Worm (Caenorhabditis elegans): Measurements from ENCODE around the gene F28H6.4.

F28H6.4 gene

DNA sequence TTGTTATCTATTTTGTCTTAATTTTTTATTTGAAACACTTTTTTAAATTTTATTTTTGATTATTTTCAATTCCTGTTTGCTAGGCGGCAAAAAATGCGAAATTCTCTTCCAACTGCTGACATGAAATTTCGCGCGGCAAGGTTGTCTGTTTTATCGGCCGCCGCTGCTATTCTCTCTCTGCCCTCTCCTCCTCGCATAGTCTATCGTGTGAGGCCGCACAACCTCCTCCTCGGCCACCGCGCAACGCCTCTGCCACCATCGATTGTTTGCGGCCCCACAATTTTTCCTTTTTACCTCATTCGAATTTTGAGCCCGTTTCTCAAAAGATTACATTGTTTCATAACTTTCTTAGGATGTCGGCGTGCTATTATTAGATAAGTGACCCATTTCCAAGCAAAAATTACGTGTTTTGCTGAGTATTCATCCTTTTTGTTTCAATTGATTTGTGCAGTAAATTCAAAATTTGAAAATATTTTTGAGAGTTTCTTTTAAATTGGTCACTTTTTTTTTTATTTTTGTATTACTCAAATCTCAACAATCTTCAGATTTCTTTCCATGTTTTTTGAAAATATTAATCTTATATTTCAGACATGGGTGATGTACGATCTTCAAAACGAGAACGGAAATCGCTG lies at the start of gene F28H6.4:
TSS of gene F28H6.4 (plus strand) at position 582 of the 632 bp plus-strand sequence.
- no peak for TF ChIP-seq unc-62 (GFP tag; optimal IDR thresholded peaks at IDR 0.05)

DNA sequence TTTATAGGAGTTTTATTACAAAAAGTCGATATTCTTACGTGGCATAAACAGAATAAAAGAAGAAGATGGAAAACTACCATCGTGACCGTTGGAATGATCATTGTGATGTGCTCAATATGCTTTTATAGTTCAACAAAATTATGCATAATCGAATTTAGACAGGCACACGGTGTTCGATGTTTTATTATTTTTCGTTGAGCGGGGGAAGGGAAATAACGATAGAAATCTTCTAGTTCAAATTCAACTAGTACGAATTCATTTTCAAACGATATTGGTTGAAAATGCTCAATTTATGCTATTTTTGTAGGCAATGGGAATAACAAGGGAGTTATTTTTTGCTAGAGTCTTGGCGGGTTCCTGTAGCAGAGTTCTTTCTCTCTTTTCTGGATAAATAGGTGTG lies 49.1 kb upstream of the F28H6.4 start, which contains the start of gene C33G3.5:
TSS of gene C33G3.5 (minus strand) at position 101 of the 400 bp plus-strand sequence.
- no peak for TF ChIP-seq unc-62 (GFP tag; optimal IDR thresholded peaks at IDR 0.05)

DNA sequence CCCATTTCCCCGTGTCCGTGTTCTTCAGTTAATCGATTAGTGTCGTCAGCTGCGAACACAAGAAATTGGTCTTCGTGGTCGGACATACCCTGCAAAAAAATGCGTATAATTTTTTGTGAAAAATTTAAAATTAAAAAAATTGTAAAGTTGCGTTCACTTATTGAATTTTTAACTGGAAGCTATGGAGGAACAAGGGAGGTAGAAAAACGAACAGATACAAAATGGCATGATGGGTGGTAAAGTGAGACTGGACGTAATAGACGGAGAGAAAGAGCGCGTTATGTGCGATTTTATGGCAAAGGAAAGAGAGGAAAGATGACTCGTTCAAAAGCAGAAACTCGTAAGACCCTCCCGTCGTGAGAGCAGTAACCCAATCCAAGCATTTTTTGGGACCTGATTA lies 43.4 kb upstream of the F28H6.4 start, which contains the start of gene C33G3.6:
TSS of gene C33G3.6 (minus strand) at position 101 of the 400 bp plus-strand sequence.
- no peak for TF ChIP-seq unc-62 (GFP tag; optimal IDR thresholded peaks at IDR 0.05)

DNA sequence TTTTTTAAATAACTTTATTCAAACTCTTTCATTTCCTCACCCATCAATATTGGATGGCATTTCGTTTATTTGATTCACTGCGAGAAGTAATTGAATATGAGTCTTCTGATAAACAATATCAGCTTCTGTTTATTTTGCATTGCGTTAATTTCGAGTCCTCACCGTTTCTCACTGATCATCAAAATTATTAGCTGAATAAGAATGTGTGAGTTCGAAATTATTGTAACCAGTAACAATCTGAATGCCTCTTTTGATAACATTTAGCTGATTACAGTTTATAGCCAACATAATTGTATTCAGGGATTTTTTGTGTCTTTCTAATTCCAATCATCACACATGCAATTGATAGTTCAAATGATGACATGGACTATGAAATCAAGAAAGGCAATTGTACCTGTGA lies 42.5 kb upstream of the F28H6.4 start, which contains the start of gene F16B12.1:
TSS of gene F16B12.1 (plus strand) at position 301 of the 400 bp plus-strand sequence.
- no peak for TF ChIP-seq unc-62 (GFP tag; optimal IDR thresholded peaks at IDR 0.05)

DNA sequence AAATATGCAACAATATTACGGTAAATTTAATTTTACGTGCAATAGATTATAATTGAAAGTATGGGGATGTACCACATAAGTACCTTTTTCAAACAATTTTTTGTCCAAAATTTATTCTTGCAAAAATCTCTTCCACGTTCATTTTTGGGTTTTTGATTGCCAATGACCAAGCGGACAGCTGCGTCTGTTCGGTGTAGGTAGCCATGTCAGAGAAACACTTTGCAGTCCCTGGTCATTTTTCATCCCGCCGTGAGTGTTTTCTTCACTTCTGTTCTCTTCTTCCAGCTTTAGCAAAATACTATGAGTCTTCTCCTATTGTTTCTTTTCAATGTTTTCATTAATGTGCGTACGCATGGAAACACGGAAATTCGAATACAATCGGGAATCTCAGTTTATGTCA lies 37.6 kb upstream of the F28H6.4 start, which contains the start of gene dsl-4:
TSS of gene dsl-4 (plus strand) at position 301 of the 400 bp plus-strand sequence.
- no peak for TF ChIP-seq unc-62 (GFP tag; optimal IDR thresholded peaks at IDR 0.05)

DNA sequence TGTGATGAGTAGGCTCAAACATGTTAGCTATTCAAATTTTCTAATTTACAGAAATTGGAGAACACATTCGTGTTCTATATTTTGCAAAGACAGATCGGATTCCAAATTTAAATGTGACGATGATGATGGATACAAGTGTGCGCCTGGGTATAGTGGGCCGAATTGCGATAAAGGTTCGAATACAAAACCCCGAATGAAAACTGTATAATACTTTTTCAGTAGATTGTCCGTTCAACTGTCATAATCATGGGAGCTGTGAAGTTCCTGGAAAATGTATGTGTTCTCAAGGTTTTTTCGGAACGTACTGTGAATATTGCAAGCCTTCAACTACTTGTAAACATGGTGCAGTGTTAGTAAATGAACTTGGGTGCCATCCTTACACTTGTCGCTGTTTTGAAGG lies 36.7 kb upstream of the F28H6.4 start:
- no peak for TF ChIP-seq unc-62 (GFP tag; optimal IDR thresholded peaks at IDR 0.05)

DNA sequence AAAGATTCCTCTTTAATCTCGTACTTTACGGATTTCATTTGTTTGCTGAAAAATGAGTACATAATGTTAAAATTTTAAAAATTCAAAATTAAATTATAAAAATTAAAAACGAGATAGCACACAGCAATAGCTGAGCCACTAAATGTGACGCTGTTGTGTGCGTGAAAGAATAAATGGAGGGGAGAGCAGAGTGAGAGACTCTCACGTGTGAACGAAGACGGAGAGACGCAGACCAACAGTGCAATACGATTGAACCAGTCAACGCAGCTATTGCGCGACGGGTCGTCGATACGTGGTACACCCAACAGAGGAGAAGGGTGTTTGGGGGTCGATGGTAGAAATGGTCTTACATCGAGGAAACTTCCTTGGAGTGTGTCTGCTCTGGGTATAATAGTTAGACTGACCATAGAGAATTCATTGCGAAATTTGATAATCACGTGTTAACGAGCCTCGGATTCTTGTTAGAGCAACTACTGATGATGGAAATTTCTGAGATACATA lies 29.0 kb upstream of the F28H6.4 start, which contains the start of gene F16B12.4:
TSS of gene F16B12.4 (minus strand) at position 51 of the 501 bp plus-strand sequence.
- TF ChIP-seq unc-62 (GFP tag; optimal IDR thresholded peaks at IDR 0.05): no peak

DNA sequence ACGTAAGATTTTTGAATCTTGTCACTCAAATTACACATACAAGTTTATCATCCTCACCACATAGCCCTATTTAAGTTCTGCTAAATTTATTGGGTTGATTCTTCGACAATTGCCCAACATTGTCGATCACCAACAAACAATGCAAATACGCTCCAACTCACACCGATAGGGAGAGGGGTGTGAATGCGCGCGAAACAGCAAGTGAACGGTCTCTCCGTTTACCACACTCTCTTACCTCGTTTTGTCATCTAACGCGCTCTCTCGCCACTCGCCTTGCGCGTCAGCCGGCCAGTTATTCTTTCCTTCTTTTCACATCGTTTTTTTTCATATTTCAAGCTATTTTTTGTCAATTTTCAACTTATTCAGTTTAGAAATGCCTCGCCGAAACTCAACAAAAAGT lies 25.7 kb upstream of the F28H6.4 start, which contains the start of gene F16B12.6:
TSS of gene F16B12.6 (plus strand) at position 331 of the 400 bp plus-strand sequence.
- TF ChIP-seq unc-62 (GFP tag; optimal IDR thresholded peaks at IDR 0.05): no peak

DNA sequence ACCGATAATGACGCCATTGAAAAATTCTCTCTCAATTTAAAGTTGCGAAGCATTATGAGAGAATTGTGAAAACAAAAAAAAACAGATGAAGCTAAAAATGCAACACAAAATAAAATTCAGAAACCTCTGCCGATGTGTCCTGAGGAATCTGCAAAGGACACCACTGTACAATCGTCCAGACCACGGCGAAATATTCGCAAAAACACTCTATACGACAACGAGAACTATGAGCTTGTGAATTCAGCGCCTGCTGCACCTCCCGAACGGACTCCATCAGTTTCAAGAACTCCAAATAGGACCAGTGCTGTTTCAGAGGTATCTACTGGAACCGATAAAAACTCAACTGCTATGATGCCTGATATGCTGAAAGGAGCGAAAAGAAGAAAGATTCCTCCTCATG lies 25.2 kb upstream of the F28H6.4 start:
- no peak for TF ChIP-seq unc-62 (GFP tag; optimal IDR thresholded peaks at IDR 0.05)

DNA sequence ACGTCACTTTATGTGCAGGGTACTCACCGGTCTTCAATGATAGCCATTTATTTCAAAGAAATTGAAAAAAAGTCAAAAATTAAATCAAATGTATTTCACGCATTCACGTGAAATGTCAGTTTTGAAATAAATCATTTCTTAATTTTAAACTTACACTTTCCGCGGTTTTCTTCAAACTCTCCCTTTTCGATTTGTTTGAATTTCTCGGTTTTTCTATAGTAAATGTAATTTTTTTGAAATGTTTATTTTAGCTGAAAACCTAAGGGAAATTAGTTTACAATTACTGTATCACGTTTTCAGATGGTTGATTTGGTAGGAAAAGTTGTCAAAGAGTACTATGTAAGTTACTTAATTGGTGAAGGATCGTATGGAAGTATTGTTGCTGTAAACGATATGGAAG lies 19.4 kb upstream of the F28H6.4 start, which contains the start of gene F16B12.7:
TSS of gene F16B12.7 (plus strand) at position 301 of the 400 bp plus-strand sequence.
- TF ChIP-seq unc-62 (GFP tag; optimal IDR thresholded peaks at IDR 0.05): no peak

DNA sequence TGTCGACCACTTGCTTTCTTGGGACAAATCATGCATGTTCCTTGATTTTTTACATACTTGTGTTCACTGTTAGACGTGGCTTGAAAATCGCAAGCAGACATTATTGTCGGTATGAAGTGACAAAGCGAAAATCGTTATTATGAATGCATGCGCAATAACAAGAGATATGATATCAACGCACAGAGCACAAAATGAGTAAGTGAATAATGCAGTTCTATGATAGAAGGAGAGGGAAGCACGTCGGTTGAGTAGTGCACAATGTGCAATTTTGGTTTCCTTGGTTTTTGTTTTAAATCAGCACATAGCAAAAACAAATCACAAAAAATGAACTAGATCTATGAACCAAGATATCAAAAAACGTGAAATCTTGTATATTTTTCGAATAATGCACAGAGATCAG lies 14.3 kb upstream of the F28H6.4 start, which contains the start of gene nhr-281:
TSS of gene nhr-281 (minus strand) at position 101 of the 400 bp plus-strand sequence.
- no peak for TF ChIP-seq unc-62 (GFP tag; optimal IDR thresholded peaks at IDR 0.05)

DNA sequence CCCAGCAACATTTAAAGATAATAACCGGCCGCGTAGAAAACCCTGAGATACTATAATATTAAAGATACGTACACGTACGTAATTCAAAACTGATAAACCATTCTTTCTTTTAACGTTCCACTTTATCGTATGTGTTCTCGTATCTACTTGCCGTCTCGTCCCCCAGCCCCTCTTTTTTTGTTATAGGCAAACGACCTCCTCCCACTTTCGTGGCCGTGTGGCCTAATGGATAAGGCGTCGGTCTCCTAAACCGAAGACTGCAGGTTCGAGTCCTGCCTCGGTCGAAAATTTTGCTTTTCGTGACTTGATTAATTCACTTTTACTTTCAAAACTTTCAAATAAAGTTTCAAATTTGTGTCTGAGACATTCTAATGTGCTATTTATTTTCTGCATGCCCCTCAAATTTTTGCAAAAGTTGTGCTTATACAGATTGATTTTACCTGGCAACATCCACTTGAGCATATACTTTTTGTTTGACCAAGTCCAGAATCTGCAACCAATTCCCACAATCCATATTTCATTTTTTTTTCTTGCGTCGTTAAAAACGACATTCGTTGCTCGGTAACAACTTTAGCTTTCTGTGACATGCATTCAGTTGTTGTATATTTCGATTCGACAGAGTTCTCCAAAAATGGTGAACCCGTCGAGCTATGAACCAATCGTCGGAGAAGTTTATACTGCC lies 12.1 kb upstream of the F28H6.4 start, which contains the start of gene F28H6.7:
TSS of gene F28H6.7 (plus strand) at position 632 of the 682 bp plus-strand sequence.
- no peak for TF ChIP-seq unc-62 (GFP tag; optimal IDR thresholded peaks at IDR 0.05)

DNA sequence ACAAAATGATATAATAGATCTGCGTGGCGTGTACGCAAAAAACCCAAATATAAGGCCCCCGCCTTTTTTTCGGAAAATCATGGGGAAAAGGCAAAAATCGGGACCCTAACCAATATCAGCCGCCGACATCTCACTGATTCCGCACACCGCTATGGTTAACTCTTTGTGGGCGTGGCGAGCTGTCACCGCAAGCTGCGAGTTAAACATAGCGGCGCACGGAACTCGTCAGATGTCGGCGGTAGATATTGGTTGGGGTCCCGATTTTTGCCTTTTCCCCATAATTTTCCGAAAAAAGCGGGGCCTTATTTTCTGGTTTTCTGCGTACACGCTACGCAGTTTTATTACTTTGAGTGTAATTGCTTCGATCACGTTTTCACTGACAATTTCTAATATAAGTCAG lies 8.9 kb upstream of the F28H6.4 start:
- TF ChIP-seq unc-62 (GFP tag; optimal IDR thresholded peaks at IDR 0.05): no peak

DNA sequence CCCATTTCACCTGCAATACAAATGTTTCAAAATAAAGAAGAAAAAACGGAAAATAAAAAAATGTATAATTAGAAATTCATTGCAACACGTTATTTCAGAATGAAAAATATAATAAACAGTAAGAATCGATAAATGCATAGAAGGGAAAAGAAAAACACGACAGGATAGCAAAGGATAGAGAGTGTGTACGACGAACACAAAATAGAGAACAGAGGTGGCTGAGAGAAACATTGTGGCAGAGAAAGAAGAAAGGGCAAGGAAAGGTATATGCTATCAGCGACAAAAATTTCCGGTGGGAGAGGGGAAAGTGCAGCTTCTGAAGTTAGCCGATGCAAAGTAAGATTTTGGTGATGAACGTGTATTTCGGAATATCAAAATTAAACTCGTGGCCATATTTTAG lies 1.8 kb upstream of the F28H6.4 start, which contains the start of gene F28H6.6:
TSS of gene F28H6.6 (minus strand) at position 10 of the 400 bp plus-strand sequence.
- no peak for TF ChIP-seq unc-62 (GFP tag; optimal IDR thresholded peaks at IDR 0.05)

DNA sequence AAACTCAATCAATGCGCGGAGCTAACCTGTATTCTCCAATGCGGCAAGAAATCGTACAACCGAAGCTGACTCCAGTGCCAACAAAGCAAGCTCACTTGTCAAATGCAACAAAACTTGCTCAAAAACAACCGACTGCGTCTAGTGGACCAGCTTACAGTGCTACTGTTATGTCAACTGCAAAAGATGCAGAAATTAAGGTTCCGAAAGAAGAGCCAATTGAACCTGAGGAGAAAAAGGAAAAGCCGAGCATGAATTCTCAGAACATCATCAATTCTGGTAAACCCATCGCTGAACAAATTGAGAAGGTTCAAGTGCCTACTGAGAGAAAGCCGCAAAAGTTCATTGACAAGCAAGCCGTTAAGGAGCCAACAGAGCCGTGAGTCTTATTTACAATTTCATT lies 3.8 kb downstream of the F28H6.4 start:
- no peak for TF ChIP-seq unc-62 (GFP tag; optimal IDR thresholded peaks at IDR 0.05)

DNA sequence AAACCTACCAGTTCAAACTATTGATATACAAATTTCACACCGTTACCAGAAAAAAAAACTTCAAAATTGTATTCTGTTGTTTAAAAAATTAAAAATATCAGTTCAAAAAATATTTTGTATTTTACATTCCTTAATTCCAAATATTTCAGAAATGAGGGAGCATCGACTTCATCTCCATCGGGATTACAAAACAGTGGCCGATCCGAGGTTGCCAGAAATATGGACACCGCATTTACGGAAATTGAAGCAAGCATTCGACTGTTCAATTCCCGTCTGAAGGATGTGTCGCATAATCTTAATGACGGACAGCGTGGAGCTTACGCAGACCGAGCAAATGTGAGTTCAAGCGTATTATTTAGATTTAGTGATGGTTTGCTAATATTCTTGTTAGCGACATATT lies 5.0 kb downstream of the F28H6.4 start:
- no peak for TF ChIP-seq unc-62 (GFP tag; optimal IDR thresholded peaks at IDR 0.05)
